Fruit fly (Drosophila melanogaster): Measurements from ENCODE around the gene SA1.

SA1 gene

DNA sequence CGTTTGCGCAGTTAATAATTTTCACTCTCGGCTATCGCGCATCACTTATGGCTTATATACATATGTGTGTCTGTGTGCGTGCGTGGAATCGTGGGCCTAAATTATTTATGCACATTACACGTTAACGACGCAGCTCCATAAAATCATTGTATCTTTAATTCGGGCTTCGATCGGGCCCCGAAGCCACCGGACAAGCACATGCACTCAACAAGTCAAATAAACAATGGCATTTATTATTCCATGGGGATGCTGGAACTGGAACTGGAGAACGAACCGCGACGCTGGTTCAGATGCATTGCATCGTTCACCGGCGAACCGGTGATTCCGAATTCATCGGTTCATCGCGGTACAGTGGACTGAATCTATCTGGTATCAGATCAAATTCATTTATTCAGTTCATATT, 1.7 kb upstream of the SA1 start, which contains the start of gene ihog (continued):
- TF ChIP-seq CG15696 (tag; optimal IDR thresholded peaks at IDR 0.05) (no peak), CkIIα-i1 (GFP tag; IDR thresholded peaks at IDR 0.05) (no peak), CG9727 (GFP tag; optimal IDR thresholded peaks at IDR 0.05) (no peak), CG10462 (GFP tag; optimal IDR thresholded peaks at IDR 0.05) (no peak), inv (GFP tag; IDR thresholded peaks at IDR 0.05; ENCODE audit: partially characterized antibody) (peak; percentile 39; the same call in 1 of the 2 replicates), HmgD (GFP tag; optimal IDR thresholded peaks at IDR 0.05) (no peak), usp (GFP tag; optimal IDR thresholded peaks at IDR 0.05) (no peak), row (GFP tag; IDR thresholded peaks at IDR 0.05) (peak; percentile 88), CG11696 (GFP tag; IDR thresholded peaks at IDR 0.05) (no peak), odd (GFP tag; optimal IDR thresholded peaks at IDR 0.05) (no peak), Chrac-16 (GFP tag; optimal IDR thresholded peaks at IDR 0.05) (no peak), Gsc (GFP tag; IDR thresholded peaks at IDR 0.05) (no peak), CG2116 (GFP tag; optimal IDR thresholded peaks at IDR 0.05) (peak; percentile 2), Sox102F (GFP tag; optimal IDR thresholded peaks at IDR 0.05) (no peak), bbx (GFP tag; IDR thresholded peaks at IDR 0.05; ENCODE audit: partially characterized antibody) (peak; percentile 72), peb (GFP tag; IDR thresholded peaks at IDR 0.05) (no peak; the same call in 1 of the 2 replicates), HLH4C (GFP tag; IDR thresholded peaks at IDR 0.05; ENCODE audit: partially characterized antibody) (0 out of 3 replicates have a peak, but pooled peaks have one; percentile 9), Sry-δ (GFP tag; optimal IDR thresholded peaks at IDR 0.05) (peak; percentile 3), pan (optimal IDR thresholded peaks at IDR 0.05) (no peak), pan (GFP tag; optimal IDR thresholded peaks at IDR 0.05 in 1 of 2, IDR thresholded peaks at IDR 0.05 in 1 of 2) (no peak), insv (GFP tag; optimal IDR thresholded peaks at IDR 0.05) (no peak), CG15011 (GFP tag; optimal IDR thresholded peaks at IDR 0.05) (no peak), CG10366 (GFP tag; IDR thresholded peaks at IDR 0.05) (0 out of 2 replicates have a peak, but pooled peaks have one; percentile 17), Ada2b (GFP tag; IDR thresholded peaks at IDR 0.05) (no peak), dati (GFP tag; IDR thresholded peaks at IDR 0.05) (no peak), CG15479 (GFP tag; optimal IDR thresholded peaks at IDR 0.05) (no peak), CG34376 (GFP tag; optimal IDR thresholded peaks at IDR 0.05) (peak; percentile 4), ssp (GFP tag; IDR thresholded peaks at IDR 0.05) (no peak), CG2678 (tag; optimal IDR thresholded peaks at IDR 0.05) (no peak), CG6175 (GFP tag; IDR thresholded peaks at IDR 0.05) (no peak), CG30403 (GFP tag; optimal IDR thresholded peaks at IDR 0.05) (no peak), zfh1 (GFP tag; IDR thresholded peaks at IDR 0.05) (no peak), D19A (tag; optimal IDR thresholded peaks at IDR 0.05) (no peak), salm (tag; optimal IDR thresholded peaks at IDR 0.05) (no peak), BEAF-32 (GFP tag; optimal IDR thresholded peaks at IDR 0.05) (peak; percentile 48), org-1 (GFP tag; optimal IDR thresholded peaks at IDR 0.05) (no peak), grn (GFP tag; optimal IDR thresholded peaks at IDR 0.05) (no peak), Asciz (GFP tag; optimal IDR thresholded peaks at IDR 0.05) (no peak), tll (GFP tag; optimal IDR thresholded peaks at IDR 0.05) (no peak), Nf-YA (GFP tag; IDR thresholded peaks at IDR 0.05) (no peak), CG7745 (tag; optimal IDR thresholded peaks at IDR 0.05) (no peak), CG11723 (GFP tag; optimal IDR thresholded peaks at IDR 0.05) (no peak), CG8944 (GFP tag; optimal IDR thresholded peaks at IDR 0.05) (no peak), Atf6 (GFP tag; IDR thresholded peaks at IDR 0.05) (no peak), Mrtf (GFP tag; IDR thresholded peaks at IDR 0.05) (no peak), br (optimal IDR thresholded peaks at IDR 0.05) (no peak), CG16779 (GFP tag; IDR thresholded peaks at IDR 0.05) (no peak), dimm (GFP tag; IDR thresholded peaks at IDR 0.05) (no peak), CG4404 (GFP tag; IDR thresholded peaks at IDR 0.05) (no peak), CG14050 (GFP tag; IDR thresholded peaks at IDR 0.05) (no peak), CG9797 (GFP tag; optimal IDR thresholded peaks at IDR 0.05) (no peak), HHEX (GFP tag; optimal IDR thresholded peaks at IDR 0.05) (no peak)

Data from whole organism, embryonic.